Fruit fly (Drosophila melanogaster) whole organism, prepupa: ENCODE data around the gene gdl-ORF39.

ENCODE experiments used
- CG10631 ChIP-seq: fragments of 200-800 bp; sonication (Bioruptor generic); optimal IDR thresholded peaks from 2 replicates; lab custom pipeline; 2016; ENCODE audit warnings: missing biosample characterization, missing genetic modification characterization
- CG8119 ChIP-seq: fragments of 200-800 bp; sonication (Bioruptor generic); IDR thresholded peaks from 3 replicates; pipeline ENCODE4 v1.3.6; 2022; ENCODE audit warnings: missing biosample characterization, missing genetic modification characterization
- Hr39 ChIP-seq: fragments of 200-800 bp; sonication (Bioruptor generic); optimal IDR thresholded peaks from 2 replicates; lab custom pipeline; 2016; ENCODE audit warnings: missing biosample characterization, missing genetic modification characterization
- Lpt ChIP-seq: fragments of 200-800 bp; sonication (Bioruptor generic); optimal IDR thresholded peaks from 3 replicates; lab custom pipeline; 2016; ENCODE audit warnings: missing biosample characterization, missing genetic modification characterization
- Met ChIP-seq: fragments of 200-800 bp; sonication (Bioruptor generic); optimal IDR thresholded peaks from 3 replicates; lab custom pipeline; 2016; ENCODE audit warnings: missing biosample characterization, missing genetic modification characterization

dm6 chr3L:15517508-15517907 lies 8.3 kb downstream of the gdl-ORF39 start:
- TF ChIP-seq Hr39 (GFP tag; lab: Kevin White, UChicago) (no peak), Met (GFP tag; lab: Kevin White, UChicago) (no peak), Lpt (GFP tag; lab: Kevin White, UChicago) (no peak), CG8119 (GFP tag; lab: Robert Waterston, UW) (no peak), CG10631 (GFP tag; lab: Kevin White, UChicago) (no peak)
